Fruit fly (Drosophila melanogaster): ENCODE measurements around the gene Brd.

The Brd gene

dm6 chr3L:14972625-14973250, at the start of gene Brd:
TSS of gene Brd (plus strand) at chr3L:14972667.
- TF ChIP-seq psq (optimal IDR thresholded peaks at IDR 0.05) (no peak), EcR (GFP tag; optimal IDR thresholded peaks at IDR 0.05) (no peak), Dll (optimal IDR thresholded peaks at IDR 0.05) (no peak), pan (optimal IDR thresholded peaks at IDR 0.05) (no peak), CG8478 (optimal IDR thresholded peaks at IDR 0.05) (no peak), usp (GFP tag; optimal IDR thresholded peaks at IDR 0.05) (no peak)

dm6 chr3L:14925602-14926001, 46.9 kb upstream of the Brd start:
- TF ChIP-seq EcR (GFP tag; optimal IDR thresholded peaks at IDR 0.05) (no peak), CG8478 (optimal IDR thresholded peaks at IDR 0.05) (no peak), usp (GFP tag; optimal IDR thresholded peaks at IDR 0.05) (no peak), psq (optimal IDR thresholded peaks at IDR 0.05) (no peak), Dll (optimal IDR thresholded peaks at IDR 0.05) (no peak), pan (optimal IDR thresholded peaks at IDR 0.05) (no peak)

- no peak for TF ChIP-seq Dll (optimal IDR thresholded peaks at IDR 0.05)
- TF ChIP-seq EcR (GFP tag; optimal IDR thresholded peaks at IDR 0.05): no peak
- no peak for TF ChIP-seq psq (optimal IDR thresholded peaks at IDR 0.05)
- TF ChIP-seq pan (optimal IDR thresholded peaks at IDR 0.05): no peak
- no peak for TF ChIP-seq usp (GFP tag; optimal IDR thresholded peaks at IDR 0.05)
- no peak for TF ChIP-seq CG8478 (optimal IDR thresholded peaks at IDR 0.05)
Measured at dm6 chr3L:14942769-14943168, 29.7 kb upstream of the Brd start.

dm6 chr3L:14944231-14944630, 28.2 kb upstream of the Brd start, which contains the start of gene CG13465:
TSS of gene CG13465 (minus strand) at chr3L:14944331.
- TF ChIP-seq CG8478 (optimal IDR thresholded peaks at IDR 0.05): no peak
- TF ChIP-seq Dll (optimal IDR thresholded peaks at IDR 0.05): no peak
- TF ChIP-seq pan (optimal IDR thresholded peaks at IDR 0.05): no peak
- no peak for TF ChIP-seq usp (GFP tag; optimal IDR thresholded peaks at IDR 0.05)
- TF ChIP-seq EcR (GFP tag; optimal IDR thresholded peaks at IDR 0.05): no peak
- no peak for TF ChIP-seq psq (optimal IDR thresholded peaks at IDR 0.05)

dm6 chr3L:14945961-14946466, 26.5 kb upstream of the Brd start, which contains the start of gene BobA:
TSS of gene BobA (minus strand) at chr3L:14946125.
- TF ChIP-seq psq (optimal IDR thresholded peaks at IDR 0.05) (no peak), pan (optimal IDR thresholded peaks at IDR 0.05) (no peak), EcR (GFP tag; optimal IDR thresholded peaks at IDR 0.05) (no peak), usp (GFP tag; optimal IDR thresholded peaks at IDR 0.05) (no peak), CG8478 (optimal IDR thresholded peaks at IDR 0.05) (no peak), Dll (optimal IDR thresholded peaks at IDR 0.05) (no peak)

dm6 chr3L:14949943-14950342, 22.5 kb upstream of the Brd start:
- no peak for TF ChIP-seq EcR (GFP tag; optimal IDR thresholded peaks at IDR 0.05)
- no peak for TF ChIP-seq Dll (optimal IDR thresholded peaks at IDR 0.05)
- TF ChIP-seq CG8478 (optimal IDR thresholded peaks at IDR 0.05): no peak
- no peak for TF ChIP-seq usp (GFP tag; optimal IDR thresholded peaks at IDR 0.05)
- no peak for TF ChIP-seq pan (optimal IDR thresholded peaks at IDR 0.05)
- TF ChIP-seq psq (optimal IDR thresholded peaks at IDR 0.05): no peak

- TF ChIP-seq psq (optimal IDR thresholded peaks at IDR 0.05) (no peak), Dll (optimal IDR thresholded peaks at IDR 0.05) (no peak), EcR (GFP tag; optimal IDR thresholded peaks at IDR 0.05) (no peak), pan (optimal IDR thresholded peaks at IDR 0.05) (no peak), CG8478 (optimal IDR thresholded peaks at IDR 0.05) (no peak), usp (GFP tag; optimal IDR thresholded peaks at IDR 0.05) (no peak)
Measured at dm6 chr3L:14952858-14953669, 19.4 kb upstream of the Brd start.

- TF ChIP-seq CG8478 (optimal IDR thresholded peaks at IDR 0.05): no peak
- no peak for TF ChIP-seq psq (optimal IDR thresholded peaks at IDR 0.05)
- TF ChIP-seq usp (GFP tag; optimal IDR thresholded peaks at IDR 0.05): no peak
- TF ChIP-seq EcR (GFP tag; optimal IDR thresholded peaks at IDR 0.05): no peak
- no peak for TF ChIP-seq Dll (optimal IDR thresholded peaks at IDR 0.05)
- no peak for TF ChIP-seq pan (optimal IDR thresholded peaks at IDR 0.05)
Measured at dm6 chr3L:14956288-14957032, 16.0 kb upstream of the Brd start.

- TF ChIP-seq psq (optimal IDR thresholded peaks at IDR 0.05) (no peak), EcR (GFP tag; optimal IDR thresholded peaks at IDR 0.05) (no peak), pan (optimal IDR thresholded peaks at IDR 0.05) (no peak), Dll (optimal IDR thresholded peaks at IDR 0.05) (no peak), CG8478 (optimal IDR thresholded peaks at IDR 0.05) (no peak), usp (GFP tag; optimal IDR thresholded peaks at IDR 0.05) (no peak)
Measured at dm6 chr3L:14957033-14957328, 15.5 kb upstream of the Brd start.

- TF ChIP-seq psq (optimal IDR thresholded peaks at IDR 0.05): no peak
Measured at dm6 chr3L:14958613-14959327, 13.7 kb upstream of the Brd start.

- TF ChIP-seq CG8478 (optimal IDR thresholded peaks at IDR 0.05) (no peak), psq (optimal IDR thresholded peaks at IDR 0.05) (no peak), EcR (GFP tag; optimal IDR thresholded peaks at IDR 0.05) (no peak), Dll (optimal IDR thresholded peaks at IDR 0.05) (no peak), pan (optimal IDR thresholded peaks at IDR 0.05) (no peak), usp (GFP tag; optimal IDR thresholded peaks at IDR 0.05) (no peak)
Measured at dm6 chr3L:14960549-14960948, 11.9 kb upstream of the Brd start.

Data from whole organism.